Fruit fly (Drosophila melanogaster) whole organism, pupa: ENCODE measurements around the gene CG3764.

Experiments used
- CG13204 ChIP-seq: fragments of 200-800 bp; sonication (Bioruptor generic); optimal IDR thresholded peaks from 2 replicates; lab custom pipeline; 2018; ENCODE audit warnings: missing biosample characterization, mild to moderate bottlenecking, missing genetic modification characterization, moderate library complexity
- CG14655 ChIP-seq: fragments of 200-800 bp; sonication (Bioruptor generic); optimal IDR thresholded peaks from 3 replicates; lab custom pipeline; 2017; ENCODE audit warnings: mild to moderate bottlenecking, missing biosample characterization, missing genetic modification reagents, missing genetic modification characterization
- CG32121 ChIP-seq: fragments of 200-800 bp; sonication (Bioruptor generic); IDR thresholded peaks from 2 replicates; pipeline ENCODE4 v1.3.6; 2022; ENCODE audit warnings: missing biosample characterization, missing genetic modification characterization
- CG34367 ChIP-seq: fragments of 200-800 bp; sonication (Bioruptor generic); optimal IDR thresholded peaks from 2 replicates; lab custom pipeline; 2018; ENCODE audit warnings: missing biosample characterization, mild to moderate bottlenecking, missing genetic modification characterization
- CG4496 ChIP-seq: fragments of 200-800 bp; sonication (Bioruptor generic); IDR thresholded peaks from 3 replicates; pipeline ENCODE4 v1.3.6; 2022; ENCODE audit warnings: missing biosample characterization, missing genetic modification characterization
- CG8159 ChIP-seq: fragments of 200-800 bp; sonication (Bioruptor generic); optimal IDR thresholded peaks from 3 replicates; lab custom pipeline; 2018; ENCODE audit warnings: missing biosample characterization, mild to moderate bottlenecking, missing genetic modification characterization, moderate library complexity
- CG8301 ChIP-seq: fragments of 200-800 bp; sonication (Bioruptor generic); optimal IDR thresholded peaks from 2 replicates; lab custom pipeline; 2018; ENCODE audit warnings: missing biosample characterization, mild to moderate bottlenecking, missing genetic modification characterization
- Ets98B ChIP-seq: fragments of 200-800 bp; sonication (Bioruptor generic); IDR thresholded peaks from 2 replicates; pipeline ENCODE4 v1.3.6; 2022; ENCODE audit warnings: missing biosample characterization, missing genetic modification characterization
- Pif1A ChIP-seq: fragments of 200-800 bp; sonication (Bioruptor generic); optimal IDR thresholded peaks from 3 replicates; lab custom pipeline; 2016; ENCODE audit warnings: missing biosample characterization, missing genetic modification characterization
- Pif1B ChIP-seq: fragments of 200-800 bp; sonication (Bioruptor generic); optimal IDR thresholded peaks from 3 replicates; lab custom pipeline; 2016; ENCODE audit warnings: missing biosample characterization, missing genetic modification characterization
- Snoo ChIP-seq: fragments of 200-800 bp; sonication (Bioruptor generic); optimal IDR thresholded peaks from 3 replicates; lab custom pipeline; 2017; ENCODE audit warnings: missing biosample characterization, mild to moderate bottlenecking, missing genetic modification characterization, inconsistent platforms
- fd96Ca ChIP-seq: fragments of 200-800 bp; sonication (Bioruptor generic); IDR thresholded peaks from 3 replicates; pipeline ENCODE4 v1.3.6; 2022; ENCODE audit warnings: missing biosample characterization, missing genetic modification characterization

DNA sequence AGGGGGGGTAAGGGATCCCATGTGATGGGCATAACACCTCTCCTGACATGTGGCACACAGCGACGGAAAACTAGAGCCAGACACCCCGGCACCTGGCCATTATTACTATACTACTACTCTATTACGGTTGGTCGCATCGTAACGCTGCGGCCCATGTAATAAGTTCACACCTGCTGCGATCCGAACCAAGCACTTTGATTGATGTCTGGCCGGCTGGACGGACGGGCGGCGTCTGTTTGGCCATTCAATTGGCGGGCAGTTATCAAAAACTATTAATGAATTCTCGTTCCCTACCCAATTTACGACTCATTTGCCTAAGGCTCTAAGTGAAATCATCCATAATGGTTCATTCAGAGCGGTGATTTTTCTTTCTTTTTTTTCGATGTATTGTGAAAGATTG, 4.9 kb downstream of the CG3764 start:
- TF ChIP-seq CG32121 (GFP tag; lab: Robert Waterston, UW) (no peak), CG14655 (GFP tag; lab: Kevin White, UChicago) (no peak), CG34367 (tag; lab: Kevin White, UChicago) (no peak), Pif1A (GFP tag; lab: Kevin White, UChicago) (no peak), CG4496 (no peak), Snoo (tag; lab: Kevin White, UChicago) (no peak), CG13204 (GFP tag; lab: Kevin White, UChicago) (no peak), Pif1B (GFP tag; lab: Kevin White, UChicago) (no peak), Ets98B (no peak), CG8159 (tag; lab: Kevin White, UChicago) (no peak), CG8301 (no peak), fd96Ca (GFP tag; lab: Robert Waterston, UW) (no peak)
